Fruit fly (Drosophila melanogaster) Kc167 (cell line): ENCODE results near the gene CG5126.

Source experiments
- Myc ChIP-seq: fragments of >200 bp; optimal IDR thresholded peaks from 2 replicates; lab custom pipeline; 2017; ENCODE audit warnings: missing external identifiers
- Sin3A ChIP-seq: fragments of >200 bp; optimal IDR thresholded peaks from 2 replicates; lab custom pipeline; 2018; ENCODE audit warnings: missing external identifiers
- h ChIP-seq: fragments of >200 bp; optimal IDR thresholded peaks from 3 replicates; lab custom pipeline; 2018; ENCODE audit warnings: missing external identifiers
- insv ChIP-seq: fragments of >200 bp; optimal IDR thresholded peaks from 3 replicates; lab custom pipeline; 2018; ENCODE audit warnings: missing external identifiers
- psq ChIP-seq: fragments of >200 bp; optimal IDR thresholded peaks from 2 replicates; lab custom pipeline; 2017; ENCODE audit warnings: missing external identifiers
- ttk ChIP-seq: sonication (Bioruptor generic); optimal IDR thresholded peaks from 2 replicates; lab custom pipeline; 2017; ENCODE audit warnings: missing external identifiers

Gene CG5126

dm6 chr2L:1183799-1184198 is at the start of gene CG5126, which contains the start of gene Tgt:
TSS of gene CG5126 (minus strand) at chr2L:1184020.
TSS of gene Tgt (plus strand) at chr2L:1184065.
- TF ChIP-seq insv (lab: Kevin White, UChicago) (no peak), h (lab: Kevin White, UChicago) (no peak), Myc (lab: Kevin White, UChicago) (no peak), psq (lab: Kevin White, UChicago) (no peak), Sin3A (lab: Kevin White, UChicago) (no peak), ttk (no peak)

- TF ChIP-seq ttk (no peak), insv (lab: Kevin White, UChicago) (no peak), h (lab: Kevin White, UChicago) (no peak), Myc (lab: Kevin White, UChicago) (no peak), psq (lab: Kevin White, UChicago) (no peak), Sin3A (lab: Kevin White, UChicago) (no peak)
Measured at dm6 chr2L:1230691-1231090, 46.9 kb upstream of the CG5126 start.

- TF ChIP-seq insv (lab: Kevin White, UChicago) (no peak), Myc (lab: Kevin White, UChicago) (no peak), psq (lab: Kevin White, UChicago) (no peak), h (lab: Kevin White, UChicago) (no peak), ttk (no peak), Sin3A (lab: Kevin White, UChicago) (no peak)
Measured at dm6 chr2L:1218993-1219392, 35.2 kb upstream of the CG5126 start, which contains the start of gene CG42329. TSS of gene CG42329 (plus strand) at chr2L:1219293.

dm6 chr2L:1218475-1218874 is 34.7 kb upstream of the CG5126 start:
- TF ChIP-seq insv (lab: Kevin White, UChicago) (no peak), Sin3A (lab: Kevin White, UChicago) (no peak), h (lab: Kevin White, UChicago) (no peak), psq (lab: Kevin White, UChicago) (no peak)

- TF ChIP-seq ttk: no peak
- TF ChIP-seq Myc (lab: Kevin White, UChicago): no peak
- TF ChIP-seq h (lab: Kevin White, UChicago): no peak
- no peak for TF ChIP-seq Sin3A (lab: Kevin White, UChicago)
- no peak for TF ChIP-seq insv (lab: Kevin White, UChicago)
- TF ChIP-seq psq (lab: Kevin White, UChicago): no peak
Measured at dm6 chr2L:1217892-1218473, 34.2 kb upstream of the CG5126 start.

dm6 chr2L:1217033-1217612 is 33.3 kb upstream of the CG5126 start:
- TF ChIP-seq insv (lab: Kevin White, UChicago) (no peak), Myc (lab: Kevin White, UChicago) (no peak), psq (lab: Kevin White, UChicago) (no peak), h (lab: Kevin White, UChicago) (no peak), Sin3A (lab: Kevin White, UChicago) (no peak), ttk (no peak)

dm6 chr2L:1214465-1214864 is 30.6 kb upstream of the CG5126 start:
- TF ChIP-seq insv (lab: Kevin White, UChicago): no peak
- no peak for TF ChIP-seq h (lab: Kevin White, UChicago)
- TF ChIP-seq ttk: no peak
- no peak for TF ChIP-seq Sin3A (lab: Kevin White, UChicago)
- TF ChIP-seq Myc (lab: Kevin White, UChicago): no peak
- no peak for TF ChIP-seq psq (lab: Kevin White, UChicago)

- TF ChIP-seq Sin3A (lab: Kevin White, UChicago): no peak
- no peak for TF ChIP-seq insv (lab: Kevin White, UChicago)
- no peak for TF ChIP-seq Myc (lab: Kevin White, UChicago)
- no peak for TF ChIP-seq h (lab: Kevin White, UChicago)
- no peak for TF ChIP-seq ttk
- TF ChIP-seq psq (lab: Kevin White, UChicago): no peak
Measured at dm6 chr2L:1213587-1213986, 29.8 kb upstream of the CG5126 start.

dm6 chr2L:1211528-1211927 is 27.7 kb upstream of the CG5126 start:
- TF ChIP-seq insv (lab: Kevin White, UChicago) (no peak), Sin3A (lab: Kevin White, UChicago) (no peak), Myc (lab: Kevin White, UChicago) (no peak), ttk (no peak), psq (lab: Kevin White, UChicago) (no peak), h (lab: Kevin White, UChicago) (no peak)

- TF ChIP-seq psq (lab: Kevin White, UChicago) (no peak), h (lab: Kevin White, UChicago) (no peak), Myc (lab: Kevin White, UChicago) (no peak), insv (lab: Kevin White, UChicago) (no peak), ttk (no peak), Sin3A (lab: Kevin White, UChicago) (no peak)
Measured at dm6 chr2L:1207432-1207831, 23.6 kb upstream of the CG5126 start.

- TF ChIP-seq psq (lab: Kevin White, UChicago) (no peak), Myc (lab: Kevin White, UChicago) (no peak), insv (lab: Kevin White, UChicago) (no peak), Sin3A (lab: Kevin White, UChicago) (no peak), h (lab: Kevin White, UChicago) (no peak), ttk (no peak)
Measured at dm6 chr2L:1203915-1204314, 20.1 kb upstream of the CG5126 start, which contains the start of gene CG14342. TSS of gene CG14342 (plus strand) at chr2L:1204215.

dm6 chr2L:1202445-1202844 is 18.6 kb upstream of the CG5126 start:
- no peak for TF ChIP-seq ttk
